Fruit fly (Drosophila melanogaster) whole organism, prepupa: ENCODE results near the gene Polr3H.

Experiments used
- Met ChIP-seq: fragments of 200-800 bp; sonication (Bioruptor generic); optimal IDR thresholded peaks from 3 replicates; lab custom pipeline; 2016; ENCODE audit warnings: missing biosample characterization, missing genetic modification characterization
- cyc ChIP-seq: fragments of 200-800 bp; sonication (Bioruptor generic); optimal IDR thresholded peaks from 3 replicates; lab custom pipeline; 2016; ENCODE audit warnings: missing biosample characterization, missing genetic modification characterization
- dsx ChIP-seq: fragments of 200-800 bp; optimal IDR thresholded peaks from 3 replicates; lab custom pipeline; 2019; ENCODE audit warnings: missing biosample characterization, mild to moderate bottlenecking, missing genetic modification characterization, moderate library complexity; ENCODE audit not compliant: poor library complexity, severe bottlenecking

DNA sequence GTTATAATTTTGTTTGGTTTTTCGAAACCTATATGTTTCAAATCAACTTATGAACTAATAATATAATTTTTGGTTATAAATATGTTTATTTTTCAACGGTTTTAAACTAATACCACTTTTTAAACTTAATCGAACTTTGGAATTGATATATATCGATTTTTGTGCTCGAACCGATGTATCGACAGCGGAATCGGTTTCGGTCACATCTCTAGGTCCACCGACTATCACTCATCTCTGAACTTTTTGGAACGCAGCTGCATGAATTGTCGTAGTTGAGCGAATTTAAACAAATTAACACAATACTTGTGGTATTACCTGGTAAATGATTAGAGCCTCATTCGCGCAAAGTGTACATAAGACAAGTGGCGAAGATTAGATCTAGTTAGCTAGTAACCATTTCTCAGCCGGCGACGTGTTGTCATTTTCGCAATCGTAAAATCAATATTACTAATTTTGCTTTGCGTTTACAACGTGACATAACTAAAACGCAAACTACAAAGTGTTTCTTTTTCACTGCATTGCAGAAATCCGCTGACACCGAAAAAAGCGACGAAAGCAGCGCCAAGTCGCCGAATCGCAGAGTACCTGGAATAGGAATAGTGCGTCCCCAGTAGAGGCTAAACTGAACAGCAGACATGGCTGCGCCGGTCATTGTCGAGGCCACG lies 20.6 kb upstream of the Polr3H start, which contains the start of gene Apt1:
- TF ChIP-seq dsx (GFP tag; lab: Kevin White, UChicago) (peak; percentile 11), Met (GFP tag; lab: Kevin White, UChicago) (no peak), cyc (GFP tag; lab: Kevin White, UChicago) (no peak)
